Fruit fly (Drosophila melanogaster): ENCODE data around the gene aqz.

DNA sequence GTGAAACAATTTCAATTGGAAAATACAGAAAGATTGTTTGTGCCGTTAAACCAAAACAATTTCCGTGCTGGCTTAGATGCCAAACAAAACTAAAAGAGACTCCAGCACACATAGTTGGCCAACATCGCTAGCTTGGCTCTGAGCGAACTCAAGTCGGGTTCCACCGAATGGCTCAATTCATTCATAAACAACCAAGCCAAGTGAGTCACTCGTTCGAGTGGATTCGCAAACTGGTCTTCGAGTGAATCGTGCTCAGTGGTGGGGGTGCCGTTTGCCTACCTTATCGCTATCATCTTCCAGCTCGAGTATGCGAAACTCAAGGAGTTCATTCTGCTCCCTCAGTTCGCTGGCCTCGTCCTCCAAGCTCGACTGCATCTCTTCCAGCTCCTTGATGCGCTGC lies 35.0 kb downstream of the aqz start:
- TF ChIP-seq CG33017 (tag; optimal IDR thresholded peaks at IDR 0.05) (no peak), bab1 (GFP tag; optimal IDR thresholded peaks at IDR 0.05) (no peak), CG14711 (tag; optimal IDR thresholded peaks at IDR 0.05) (no peak), CG5204 (GFP tag; optimal IDR thresholded peaks at IDR 0.05) (no peak), CG11617 (GFP tag; optimal IDR thresholded peaks at IDR 0.05) (no peak), toe (GFP tag; optimal IDR thresholded peaks at IDR 0.05) (no peak), CG12768 (GFP tag; optimal IDR thresholded peaks at IDR 0.05) (no peak), Hr96 (GFP tag; optimal IDR thresholded peaks at IDR 0.05) (no peak), Clk (GFP tag; optimal IDR thresholded peaks at IDR 0.05) (no peak), cnc (optimal IDR thresholded peaks at IDR 0.05) (no peak), Mnt (GFP tag; optimal IDR thresholded peaks at IDR 0.05) (no peak)

Measured in whole organism, adult.